Fruit fly (Drosophila melanogaster): Measurements from ENCODE around the gene CG6999.

CG6999 gene

DNA sequence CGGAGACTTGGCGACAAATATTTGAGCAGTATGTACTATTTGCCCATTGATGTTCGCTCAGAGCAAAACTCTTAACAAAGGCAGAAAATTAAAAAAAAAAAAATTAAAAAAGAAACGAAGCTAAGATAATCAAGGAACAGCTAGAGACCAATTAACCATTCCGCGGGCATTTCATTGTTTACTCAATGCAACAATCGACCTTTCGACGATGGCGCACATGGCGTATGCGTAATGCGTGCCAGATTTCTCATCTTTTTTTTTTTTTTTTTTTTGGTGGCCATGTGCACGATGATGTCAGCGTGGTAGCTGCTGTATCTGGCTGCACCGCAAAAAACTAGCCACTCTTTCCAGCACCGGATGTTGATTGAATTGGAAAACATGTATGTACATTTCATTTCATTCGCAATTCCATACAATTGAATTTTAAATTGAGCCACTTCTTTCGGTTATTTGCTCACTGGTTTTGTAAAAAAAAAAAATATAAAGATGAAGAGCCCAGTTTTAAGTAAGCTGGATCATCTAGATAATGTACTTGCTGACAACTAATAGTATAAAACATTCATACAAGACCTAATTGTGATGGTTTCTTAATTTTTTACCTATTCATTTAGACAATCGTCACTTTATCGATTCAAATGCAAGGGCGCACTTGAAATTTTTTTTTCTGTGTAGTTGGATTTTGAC is 12.4 kb upstream of the CG6999 start:
- TF ChIP-seq Blimp-1 (GFP tag; optimal IDR thresholded peaks at IDR 0.05) (peak; percentile 52), CG6792 (GFP tag; optimal IDR thresholded peaks at IDR 0.05) (peak; percentile 54), spab (GFP tag; optimal IDR thresholded peaks at IDR 0.05) (peak; percentile 32), Ets21C (GFP tag; optimal IDR thresholded peaks at IDR 0.05) (peak; percentile 42), dac (GFP tag; optimal IDR thresholded peaks at IDR 0.05) (peak; percentile 27), CG8319 (GFP tag; optimal IDR thresholded peaks at IDR 0.05) (peak; percentile 60), pdm3 (GFP tag; optimal IDR thresholded peaks at IDR 0.05) (peak; percentile 65), CG8632 (GFP tag; optimal IDR thresholded peaks at IDR 0.05) (peak; percentile 61), Ets96B (tag; optimal IDR thresholded peaks at IDR 0.05) (no peak), CG6163 (GFP tag; IDR thresholded peaks at IDR 0.05) (peak; percentile 38; the same call in 1 of the 3 replicates), CG34406 (GFP tag; optimal IDR thresholded peaks at IDR 0.05) (peak; percentile 66), Hr38 (GFP tag; optimal IDR thresholded peaks at IDR 0.05) (no peak), Gug (GFP tag; IDR thresholded peaks at IDR 0.05) (no peak; the same call in 1 of the 2 replicates), Sox102F (GFP tag; optimal IDR thresholded peaks at IDR 0.05) (peak; percentile 59), CG4318 (GFP tag; optimal IDR thresholded peaks at IDR 0.05) (peak; percentile 50), Eip78C (GFP tag) (peak; percentile 92), lz (GFP tag; optimal IDR thresholded peaks at IDR 0.05) (peak; percentile 70), vri (GFP tag; optimal IDR thresholded peaks at IDR 0.05) (peak; percentile 32), CG16779 (tag; optimal IDR thresholded peaks at IDR 0.05) (peak; percentile 46), Eip75B (GFP tag; optimal IDR thresholded peaks at IDR 0.05) (peak; percentile 71), CG1621 (tag; optimal IDR thresholded peaks at IDR 0.05) (no peak), CG32006 (GFP tag; optimal IDR thresholded peaks at IDR 0.05) (peak; percentile 74), dsx (GFP tag; optimal IDR thresholded peaks at IDR 0.05; ENCODE audit: poor library complexity, severe bottlenecking) (no peak), achi (GFP tag; optimal IDR thresholded peaks at IDR 0.05) (peak; percentile 56), CG3919 (GFP tag; optimal IDR thresholded peaks at IDR 0.05) (peak; percentile 75), CG7368 (GFP tag; optimal IDR thresholded peaks at IDR 0.05) (peak; percentile 53), CG11762 (GFP tag; optimal IDR thresholded peaks at IDR 0.05; ENCODE audit: insufficient read depth) (peak; percentile 68), cyc (GFP tag; optimal IDR thresholded peaks at IDR 0.05) (peak; percentile 60), CG11294 (GFP tag; IDR thresholded peaks at IDR 0.05) (no peak), topi (GFP tag; optimal IDR thresholded peaks at IDR 0.05) (peak; percentile 70), eg (GFP tag; IDR thresholded peaks at IDR 0.05) (peak; percentile 59; the same call in 2 of the 3 replicates), CG9139 (GFP tag; optimal IDR thresholded peaks at IDR 0.05) (peak; percentile 47), svp (GFP tag) (peak; percentile 88), Hr39 (GFP tag; optimal IDR thresholded peaks at IDR 0.05) (peak; percentile 66), ss (GFP tag; optimal IDR thresholded peaks at IDR 0.05) (peak in 1 of 2 experiments; percentile 70), CG10669 (GFP tag; optimal IDR thresholded peaks at IDR 0.05) (peak; percentile 40), OdsH (GFP tag; optimal IDR thresholded peaks at IDR 0.05) (peak; percentile 72), Lpt (GFP tag; optimal IDR thresholded peaks at IDR 0.05) (peak; percentile 53), esn (GFP tag; optimal IDR thresholded peaks at IDR 0.05) (peak; percentile 73), Sox14 (GFP tag; optimal IDR thresholded peaks at IDR 0.05) (peak; percentile 64), CG31627 (GFP tag; optimal IDR thresholded peaks at IDR 0.05) (peak; percentile 61), CG15336 (GFP tag; IDR thresholded peaks at IDR 0.05) (peak; percentile 49), CG11902 (GFP tag; optimal IDR thresholded peaks at IDR 0.05) (peak; percentile 53), Eip93F (GFP tag; optimal IDR thresholded peaks at IDR 0.05) (peak; percentile 4), CG6276 (GFP tag; optimal IDR thresholded peaks at IDR 0.05) (peak; percentile 58), Hr4 (GFP tag; optimal IDR thresholded peaks at IDR 0.05) (peak; percentile 66), salr (GFP tag; optimal IDR thresholded peaks at IDR 0.05) (peak in 1 of 2 experiments; percentile 76), acj6 (GFP tag; optimal IDR thresholded peaks at IDR 0.05) (peak; percentile 67), net (GFP tag; optimal IDR thresholded peaks at IDR 0.05) (peak; percentile 78), fd85E (GFP tag; optimal IDR thresholded peaks at IDR 0.05) (no peak), fkh (GFP tag; optimal IDR thresholded peaks at IDR 0.05) (no peak)

Data from whole organism, prepupa.